Worm (Caenorhabditis elegans): ENCODE results near the gene cgt-2.

The cgt-2 gene

ce11 chrX:17667288-17667687, 27.7 kb upstream of the cgt-2 start (continued):
- TF ChIP-seq madf-5 (GFP tag; IDR thresholded peaks at IDR 0.05) (no peak), zfp-3 (GFP tag; conservative IDR thresholded peaks at IDR 0.05) (no peak), tag-97 (GFP tag; IDR thresholded peaks at IDR 0.05) (no peak), nhr-102 (tag; optimal IDR thresholded peaks at IDR 0.05) (no peak), lin-15B (tag; optimal IDR thresholded peaks at IDR 0.05) (no peak), aha-1 (tag) (peak; percentile 77)

ce11 chrX:17670379-17671077, 24.5 kb upstream of the cgt-2 start, which contains the start of gene T23E7.2:
TSS of gene T23E7.2 (plus strand) at chrX:17671027.
- TF ChIP-seq mxl-3 (GFP tag; optimal IDR thresholded peaks at IDR 0.05) (peak; percentile 41), nhr-11 (tag; optimal IDR thresholded peaks at IDR 0.05) (peak; percentile 66), dmd-8 (GFP tag; IDR thresholded peaks at IDR 0.05) (no peak), daf-16 (GFP tag; optimal IDR thresholded peaks at IDR 0.05) (peak in 1 of 2 experiments; percentile 83), daf-16 (tag; optimal IDR thresholded peaks at IDR 0.05) (no peak), nhr-28 (tag; optimal IDR thresholded peaks at IDR 0.05) (peak; percentile 3), unc-62 (GFP tag; optimal IDR thresholded peaks at IDR 0.05 in 1 of 2) (peak in 1 of 2 experiments; percentile 95), unc-62 (tag; optimal IDR thresholded peaks at IDR 0.05) (no peak), nhr-42 (GFP tag; IDR thresholded peaks at IDR 0.05) (no peak), hlh-11 (tag; optimal IDR thresholded peaks at IDR 0.05) (peak; percentile 29)

DNA sequence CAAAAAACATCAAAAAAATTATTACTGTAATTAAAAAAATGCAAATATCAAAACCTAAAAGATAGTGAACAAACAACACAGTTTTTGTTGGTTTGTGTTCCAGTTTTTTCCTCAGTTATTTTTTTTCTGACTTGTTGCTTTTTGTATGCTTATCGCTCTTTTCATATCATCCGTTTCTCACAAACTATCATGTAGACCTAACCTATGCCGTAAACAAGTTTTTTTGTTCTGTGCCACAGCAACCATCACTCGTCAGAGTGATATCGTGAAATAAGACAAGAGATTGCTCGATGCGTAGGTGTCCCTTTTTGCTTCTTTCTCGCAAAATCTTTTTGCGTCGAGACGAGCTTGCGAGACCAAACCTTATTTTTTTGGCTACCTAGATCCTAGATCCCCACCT, 22.8 kb upstream of the cgt-2 start:
- TF ChIP-seq sdz-12 (GFP tag; optimal IDR thresholded peaks at IDR 0.05) (no peak), ZK546.5 (tag; optimal IDR thresholded peaks at IDR 0.05) (no peak), fkh-10 (GFP tag; optimal IDR thresholded peaks at IDR 0.05) (no peak), tra-1 (GFP tag; IDR thresholded peaks at IDR 0.05) (no peak), mdt-29 (GFP tag; IDR thresholded peaks at IDR 0.05) (no peak), dmd-9 (GFP tag; IDR thresholded peaks at IDR 0.05) (no peak), lin-15B (tag; optimal IDR thresholded peaks at IDR 0.05) (no peak), lin-1 (GFP tag; IDR thresholded peaks at IDR 0.05) (no peak), dmd-8 (GFP tag; IDR thresholded peaks at IDR 0.05) (no peak), nhr-28 (tag; optimal IDR thresholded peaks at IDR 0.05) (peak; percentile 7), zag-1 (tag; optimal IDR thresholded peaks at IDR 0.05) (no peak), lin-13 (GFP tag; optimal IDR thresholded peaks at IDR 0.05) (no peak), mxl-2 (GFP tag; conservative IDR thresholded peaks at IDR 0.05) (no peak), aha-1 (tag) (peak; percentile 20), madf-5 (GFP tag; IDR thresholded peaks at IDR 0.05) (no peak), mep-1 (tag; optimal IDR thresholded peaks at IDR 0.05) (no peak), nhr-11 (tag; optimal IDR thresholded peaks at IDR 0.05) (no peak), daf-16 (GFP tag; optimal IDR thresholded peaks at IDR 0.05) (peak in 1 of 2 experiments; percentile 56), daf-16 (tag; optimal IDR thresholded peaks at IDR 0.05) (peak; percentile 61), egl-27 (tag; optimal IDR thresholded peaks at IDR 0.05) (no peak)

DNA sequence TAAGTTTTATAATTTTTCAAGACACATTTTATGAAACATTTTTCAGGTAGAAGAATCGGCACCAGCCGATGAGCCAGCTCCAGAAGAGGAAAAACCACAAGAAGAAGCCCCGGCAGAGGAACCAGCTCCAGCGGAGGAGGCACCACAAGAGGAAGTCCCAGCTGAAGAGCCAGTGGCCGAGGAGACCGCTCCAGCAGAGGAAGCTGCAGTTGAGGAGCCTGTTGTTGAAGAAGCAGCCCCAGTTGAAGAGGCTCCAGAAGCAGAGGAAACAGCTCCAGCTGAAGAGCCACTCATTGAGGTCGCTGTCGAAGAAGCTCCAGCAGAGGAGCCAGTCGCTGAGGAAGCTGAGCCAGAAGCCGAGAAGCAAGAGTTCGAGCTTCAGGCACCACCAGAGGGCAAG, 20.7 kb upstream of the cgt-2 start:
- TF ChIP-seq set-16 (GFP tag; IDR thresholded peaks at IDR 0.05) (peak; percentile 95), zag-1 (tag; optimal IDR thresholded peaks at IDR 0.05) (no peak), ceh-44 (GFP tag; IDR thresholded peaks at IDR 0.05) (no peak)

ce11 chrX:17675727-17676126, 19.3 kb upstream of the cgt-2 start:
- no peak for TF ChIP-seq php-3 (GFP tag; IDR thresholded peaks at IDR 0.05)
- TF ChIP-seq nhr-25 (tag; optimal IDR thresholded peaks at IDR 0.05; ENCODE audit: borderline replicate concordance, insufficient read depth): no peak
- peak; percentile 92 for TF ChIP-seq set-16 (GFP tag; IDR thresholded peaks at IDR 0.05)
- TF ChIP-seq mxl-3 (GFP tag; optimal IDR thresholded peaks at IDR 0.05): no peak
- no peak for TF ChIP-seq pha-4 (GFP tag; IDR thresholded peaks at IDR 0.05)
- TF ChIP-seq pha-4 (tag; optimal IDR thresholded peaks at IDR 0.05): no peak
- no peak for TF ChIP-seq R02D3.7 (tag; optimal IDR thresholded peaks at IDR 0.05)
- no peak for TF ChIP-seq lin-39 (tag; optimal IDR thresholded peaks at IDR 0.05)
- TF ChIP-seq spr-3 (GFP tag; optimal IDR thresholded peaks at IDR 0.05): no peak
- TF ChIP-seq hlh-30 (tag; optimal IDR thresholded peaks at IDR 0.05; ENCODE audit: insufficient read depth): no peak
- peak in 1 of 2 experiments; percentile 47 for TF ChIP-seq unc-62 (GFP tag; optimal IDR thresholded peaks at IDR 0.05 in 1 of 2)
- TF ChIP-seq unc-62 (tag; optimal IDR thresholded peaks at IDR 0.05): no peak
- TF ChIP-seq zag-1 (tag; optimal IDR thresholded peaks at IDR 0.05): no peak
- TF ChIP-seq fos-1 (tag; optimal IDR thresholded peaks at IDR 0.05): no peak
- no peak for TF ChIP-seq lin-1 (GFP tag; IDR thresholded peaks at IDR 0.05)
- no peak for TF ChIP-seq nhr-6 (tag; optimal IDR thresholded peaks at IDR 0.05)
- TF ChIP-seq egl-43 (GFP tag; IDR thresholded peaks at IDR 0.05): 0 out of 2 replicates have a peak, but pooled peaks have one; percentile 19

Data from whole organism, L4 larva.